Worm (Caenorhabditis elegans): Measurements from ENCODE around the gene tag-314.

DNA sequence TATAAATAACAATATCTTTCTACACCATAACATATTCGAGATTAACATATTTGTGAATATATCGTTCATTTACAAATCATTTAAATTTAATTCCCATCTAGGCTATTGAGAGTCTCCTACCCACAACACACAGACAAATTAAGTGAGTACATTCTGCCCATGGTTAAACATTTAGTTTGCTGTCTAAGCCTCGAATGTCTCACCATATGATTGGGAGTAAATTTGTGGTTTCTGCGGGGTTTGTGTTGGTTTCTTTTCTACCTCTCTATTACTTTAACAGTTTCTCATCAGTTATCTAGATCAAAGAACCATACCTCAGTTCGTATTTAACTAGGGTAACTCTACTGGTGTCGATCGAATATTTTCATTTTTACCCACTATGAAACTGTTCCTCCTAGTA lies 30.1 kb downstream of the tag-314 start, which contains the start of gene ugt-2:
- TF ChIP-seq nhr-25 (tag; optimal IDR thresholded peaks at IDR 0.05) = no peak
- no peak for TF ChIP-seq nhr-11 (tag; optimal IDR thresholded peaks at IDR 0.05)
- TF ChIP-seq ceh-28 (tag; optimal IDR thresholded peaks at IDR 0.05) = no peak
- TF ChIP-seq nhr-77 (tag; optimal IDR thresholded peaks at IDR 0.05) = no peak
- no peak for TF ChIP-seq tbx-2 (tag; optimal IDR thresholded peaks at IDR 0.05)
- no peak for TF ChIP-seq ZK546.5 (tag; optimal IDR thresholded peaks at IDR 0.05)
- TF ChIP-seq ceh-9 (tag; optimal IDR thresholded peaks at IDR 0.05) = no peak
- no peak for TF ChIP-seq mml-1 (tag; optimal IDR thresholded peaks at IDR 0.05)
- peak; percentile 60 for TF ChIP-seq pqm-1 (tag; optimal IDR thresholded peaks at IDR 0.05)
- TF ChIP-seq R02D3.7 (tag; optimal IDR thresholded peaks at IDR 0.05) = no peak
- peak; percentile 9 for TF ChIP-seq pha-4 (tag; optimal IDR thresholded peaks at IDR 0.05)
- TF ChIP-seq unc-62 (GFP tag; optimal IDR thresholded peaks at IDR 0.05) = no peak
